Fruit fly (Drosophila melanogaster) whole organism, embryonic: ENCODE measurements around the gene CG14182.

ENCODE experiments used
- B-H2 ChIP-seq: fragments of 200-800 bp; sonication (Bioruptor generic); optimal IDR thresholded peaks from 2 replicates; lab custom pipeline; 2018; ENCODE audit warnings: missing biosample characterization, mild to moderate bottlenecking, missing genetic modification characterization
- CG12219 ChIP-seq: fragments of 200-800 bp; sonication (Bioruptor generic); optimal IDR thresholded peaks from 3 replicates; lab custom pipeline; 2018; ENCODE audit warnings: missing biosample characterization, mild to moderate bottlenecking, missing genetic modification characterization
- CG12659 ChIP-seq: fragments of 200-800 bp; sonication (Bioruptor generic); optimal IDR thresholded peaks from 3 replicates; lab custom pipeline; 2017; ENCODE audit warnings: mild to moderate bottlenecking, missing biosample characterization, missing genetic modification reagents, missing genetic modification characterization
- CG15269 ChIP-seq: fragments of 200-800 bp; sonication (Bioruptor generic); optimal IDR thresholded peaks from 2 replicates; lab custom pipeline; 2018; ENCODE audit warnings: missing biosample characterization, mild to moderate bottlenecking, missing genetic modification characterization, moderate library complexity
- CG1603 ChIP-seq: fragments of 200-800 bp; sonication (Bioruptor generic); optimal IDR thresholded peaks from 2 replicates; lab custom pipeline; 2019; ENCODE audit warnings: missing biosample characterization, mild to moderate bottlenecking, missing genetic modification characterization, moderate library complexity
- CG16779 ChIP-seq: fragments of 200-800 bp; sonication (Bioruptor generic); IDR thresholded peaks from 2 replicates; pipeline ENCODE4 v1.3.6; 2022; ENCODE audit warnings: missing biosample characterization, missing genetic modification characterization
- CG16863 ChIP-seq: fragments of 200-800 bp; sonication (Bioruptor generic); optimal IDR thresholded peaks from 3 replicates; lab custom pipeline; 2016; ENCODE audit warnings: missing biosample characterization, missing genetic modification characterization
- CG17385 ChIP-seq: fragments of 200-800 bp; sonication (Bioruptor generic); optimal IDR thresholded peaks from 3 replicates; lab custom pipeline; 2018; ENCODE audit warnings: missing biosample characterization, mild to moderate bottlenecking, missing genetic modification characterization
- CG2120 ChIP-seq: fragments of 200-800 bp; sonication (Bioruptor generic); optimal IDR thresholded peaks from 3 replicates; lab custom pipeline; 2016; ENCODE audit warnings: missing biosample characterization, missing genetic modification characterization
- CG2678 ChIP-seq: fragments of 200-800 bp; sonication (Bioruptor generic); optimal IDR thresholded peaks from 3 replicates; lab custom pipeline; 2019; ENCODE audit warnings: missing biosample characterization, mild to moderate bottlenecking, missing genetic modification characterization, moderate library complexity
- CG2712 ChIP-seq: fragments of 200-800 bp; optimal IDR thresholded peaks from 3 replicates; lab custom pipeline; 2019; ENCODE audit warnings: missing biosample characterization, mild to moderate bottlenecking, missing genetic modification characterization, moderate library complexity
- CG34376 ChIP-seq: fragments of 200-800 bp; sonication (Bioruptor generic); optimal IDR thresholded peaks from 2 replicates; lab custom pipeline; 2018; ENCODE audit warnings: missing biosample characterization, mild to moderate bottlenecking, missing genetic modification characterization
- CG6683 ChIP-seq: fragments of 200-800 bp; sonication (Bioruptor generic); optimal IDR thresholded peaks from 2 replicates; lab custom pipeline; 2017; ENCODE audit warnings: missing biosample characterization, mild to moderate bottlenecking, missing genetic modification characterization, missing genetic modification reagents
- CG6854 ChIP-seq: fragments of 200-800 bp; sonication (Bioruptor generic); optimal IDR thresholded peaks from 3 replicates; lab custom pipeline; 2017; ENCODE audit warnings: missing biosample characterization, mild to moderate bottlenecking, missing genetic modification characterization
- CG7357 ChIP-seq: fragments of 200-800 bp; sonication (Bioruptor generic); IDR thresholded peaks from 3 replicates; pipeline ENCODE4 v1.3.6; 2022; ENCODE audit warnings: missing biosample characterization, missing genetic modification characterization
- CG7556 ChIP-seq: fragments of 200-800 bp; sonication (Bioruptor generic); optimal IDR thresholded peaks from 2 replicates; lab custom pipeline; 2017; ENCODE audit warnings: missing biosample characterization, mild to moderate bottlenecking, missing genetic modification characterization
- CG7786 ChIP-seq: fragments of 200-800 bp; sonication (Bioruptor generic); optimal IDR thresholded peaks from 2 replicates; lab custom pipeline; 2016; ENCODE audit warnings: missing biosample characterization, missing genetic modification characterization
- CG7839 ChIP-seq: fragments of 200-800 bp; sonication (Bioruptor generic); optimal IDR thresholded peaks from 3 replicates; lab custom pipeline; 2018; ENCODE audit warnings: missing biosample characterization, mild to moderate bottlenecking, missing genetic modification characterization, moderate library complexity
- CG8290 ChIP-seq, 3 experiments: fragments of 200-800 bp; sonication (Bioruptor generic); optimal IDR thresholded peaks; 2 replicates each; lab custom pipeline; 2016 to 2019; ENCODE audit warnings: missing biosample characterization in 3 of 3, missing genetic modification characterization in 3 of 3, mild to moderate bottlenecking in 2 of 3, moderate library complexity in 1 of 3
- CrebB ChIP-seq: fragments of 200-800 bp; sonication (Bioruptor generic); optimal IDR thresholded peaks from 3 replicates; lab custom pipeline; 2018; ENCODE audit warnings: missing biosample characterization, mild to moderate bottlenecking, missing genetic modification characterization
- Dek ChIP-seq: fragments of 200-800 bp; sonication (Bioruptor generic); optimal IDR thresholded peaks from 3 replicates; lab custom pipeline; 2019; ENCODE audit warnings: missing biosample characterization, mild to moderate bottlenecking, missing genetic modification characterization, moderate library complexity
- Dip2 ChIP-seq: fragments of 200-800 bp; sonication (Bioruptor generic); IDR thresholded peaks from 2 replicates; pipeline ENCODE4 v1.3.6; 2022; ENCODE audit warnings: missing biosample characterization, missing genetic modification characterization
- Ets65A ChIP-seq: fragments of 200-800 bp; sonication (Bioruptor generic); peaks from one replicate; lab custom pipeline; 2016; ENCODE audit warnings: missing biosample characterization, missing genetic modification characterization
- Fer1 ChIP-seq: fragments of 200-800 bp; sonication (Bioruptor generic); optimal IDR thresholded peaks from 2 replicates; lab custom pipeline; 2017; ENCODE audit warnings: missing biosample characterization, mild to moderate bottlenecking, missing genetic modification characterization
- Fer3 ChIP-seq: fragments of 200-800 bp; sonication (Bioruptor generic); optimal IDR thresholded peaks from 2 replicates; lab custom pipeline; 2018; ENCODE audit warnings: missing biosample characterization, mild to moderate bottlenecking, missing genetic modification characterization, moderate library complexity
- Hand ChIP-seq: fragments of 200-800 bp; sonication (Bioruptor generic); optimal IDR thresholded peaks from 2 replicates; lab custom pipeline; 2017; ENCODE audit warnings: mild to moderate bottlenecking, missing biosample characterization, missing genetic modification reagents, missing genetic modification characterization
- Hmr ChIP-seq: fragments of 200-800 bp; sonication (Bioruptor generic); optimal IDR thresholded peaks from 3 replicates; lab custom pipeline; 2017; ENCODE audit warnings: mild to moderate bottlenecking, missing biosample characterization, missing genetic modification reagents, missing genetic modification characterization
- Hr51 ChIP-seq, 2 experiments: fragments of 200-800 bp; sonication (Bioruptor generic); optimal IDR thresholded peaks; 2 replicates in 1 of 2; 3 replicates in 1 of 2; lab custom pipeline; 2016 to 2018; ENCODE audit warnings: missing biosample characterization in 2 of 2, missing genetic modification characterization in 2 of 2, mild to moderate bottlenecking in 1 of 2, moderate library complexity in 1 of 2
- Lim3 ChIP-seq: fragments of 200-800 bp; sonication (Bioruptor generic); IDR thresholded peaks from 2 replicates; pipeline ENCODE4 v1.3.6; 2022; ENCODE audit warnings: missing biosample characterization, missing genetic modification characterization
- MBD-R2 ChIP-seq: fragments of 200-800 bp; sonication (Bioruptor generic); IDR thresholded peaks from 2 replicates; pipeline ENCODE4 v1.3.6; 2022; ENCODE audit warnings: missing biosample characterization, missing genetic modification characterization
- Med ChIP-seq: fragments of 200-800 bp; sonication (Bioruptor generic); peaks from one replicate; lab custom pipeline; 2016; ENCODE audit warnings: missing biosample characterization, missing genetic modification characterization, mild to moderate bottlenecking, inconsistent platforms, moderate library complexity
- Meics ChIP-seq: fragments of 200-800 bp; sonication (Bioruptor generic); optimal IDR thresholded peaks from 2 replicates; lab custom pipeline; 2017; ENCODE audit warnings: missing biosample characterization, mild to moderate bottlenecking, missing genetic modification characterization
- NfI ChIP-seq: fragments of 200-800 bp; sonication (Bioruptor generic); optimal IDR thresholded peaks from 3 replicates; lab custom pipeline; 2018; ENCODE audit warnings: missing biosample characterization, mild to moderate bottlenecking, missing genetic modification characterization, moderate library complexity
- PHDP ChIP-seq: fragments of 200-800 bp; sonication (Bioruptor generic); optimal IDR thresholded peaks from 3 replicates; lab custom pipeline; 2018; ENCODE audit warnings: missing biosample characterization, mild to moderate bottlenecking, missing genetic modification characterization, moderate library complexity
- abd-A ChIP-seq: fragments of 200-800 bp; sonication (Bioruptor generic); optimal IDR thresholded peaks from 3 replicates; lab custom pipeline; 2019; ENCODE audit warnings: missing biosample characterization, mild to moderate bottlenecking, missing genetic modification characterization, moderate library complexity
- da ChIP-seq: fragments of 200-800 bp; sonication (Bioruptor generic); optimal IDR thresholded peaks from 2 replicates; lab custom pipeline; 2016; ENCODE audit warnings: missing biosample characterization, missing genetic modification characterization
- dm ChIP-seq: fragments of 200-800 bp; sonication (Bioruptor generic); optimal IDR thresholded peaks from 3 replicates; lab custom pipeline; 2016; ENCODE audit warnings: missing biosample characterization, missing genetic modification characterization
- gem ChIP-seq: fragments of 200-800 bp; sonication (Bioruptor generic); optimal IDR thresholded peaks from 2 replicates; lab custom pipeline; 2019; ENCODE audit warnings: missing biosample characterization, mild to moderate bottlenecking, missing genetic modification characterization, moderate library complexity
- kni ChIP-seq: fragments of 200-800 bp; sonication (Bioruptor generic); optimal IDR thresholded peaks from 3 replicates; lab custom pipeline; 2017; ENCODE audit warnings: mild to moderate bottlenecking, missing biosample characterization, missing genetic modification reagents, missing genetic modification characterization
- lilli ChIP-seq: fragments of 200-800 bp; sonication (Bioruptor generic); optimal IDR thresholded peaks from 3 replicates; lab custom pipeline; 2016; ENCODE audit warnings: missing biosample characterization, missing genetic modification characterization
- odd ChIP-seq: fragments of 200-800 bp; sonication (Bioruptor generic); optimal IDR thresholded peaks from 2 replicates; lab custom pipeline; 2017; ENCODE audit warnings: missing biosample characterization, mild to moderate bottlenecking, missing genetic modification characterization
- pros ChIP-seq: fragments of 200-800 bp; sonication (Bioruptor generic); optimal IDR thresholded peaks from 3 replicates; lab custom pipeline; 2019; ENCODE audit warnings: missing biosample characterization, mild to moderate bottlenecking, missing genetic modification characterization, moderate library complexity
- row ChIP-seq: fragments of 200-800 bp; sonication (Bioruptor generic); IDR thresholded peaks from 3 replicates; pipeline ENCODE4 v1.3.6; 2022; ENCODE audit warnings: missing biosample characterization, missing genetic modification characterization
- schlank ChIP-seq: fragments of 200-800 bp; sonication (Bioruptor generic); optimal IDR thresholded peaks from 2 replicates; lab custom pipeline; 2018; ENCODE audit warnings: missing biosample characterization, mild to moderate bottlenecking, missing genetic modification characterization
- so ChIP-seq: fragments of 200-800 bp; sonication (Bioruptor generic); IDR thresholded peaks from 3 replicates; pipeline ENCODE4 v1.3.6; 2022; ENCODE audit warnings: missing biosample characterization, missing genetic modification characterization
- sug ChIP-seq: fragments of 200-800 bp; optimal IDR thresholded peaks from 2 replicates; lab custom pipeline; 2019; ENCODE audit warnings: missing biosample characterization, mild to moderate bottlenecking, missing genetic modification characterization, moderate library complexity
- tap ChIP-seq: fragments of 200-800 bp; optimal IDR thresholded peaks from 3 replicates; lab custom pipeline; 2019; ENCODE audit warnings: missing biosample characterization, mild to moderate bottlenecking, missing genetic modification characterization, moderate library complexity
- tna ChIP-seq: fragments of 200-800 bp; sonication (Bioruptor generic); IDR thresholded peaks from 2 replicates; pipeline ENCODE4 v1.3.6; 2022; ENCODE audit warnings: missing biosample characterization, missing genetic modification characterization; ENCODE audit not compliant: partially characterized antibody
- unpg ChIP-seq: fragments of 200-800 bp; sonication (Bioruptor generic); optimal IDR thresholded peaks from 3 replicates; lab custom pipeline; 2018; ENCODE audit warnings: missing biosample characterization, mild to moderate bottlenecking, missing genetic modification characterization, moderate library complexity

CG14182 gene

DNA sequence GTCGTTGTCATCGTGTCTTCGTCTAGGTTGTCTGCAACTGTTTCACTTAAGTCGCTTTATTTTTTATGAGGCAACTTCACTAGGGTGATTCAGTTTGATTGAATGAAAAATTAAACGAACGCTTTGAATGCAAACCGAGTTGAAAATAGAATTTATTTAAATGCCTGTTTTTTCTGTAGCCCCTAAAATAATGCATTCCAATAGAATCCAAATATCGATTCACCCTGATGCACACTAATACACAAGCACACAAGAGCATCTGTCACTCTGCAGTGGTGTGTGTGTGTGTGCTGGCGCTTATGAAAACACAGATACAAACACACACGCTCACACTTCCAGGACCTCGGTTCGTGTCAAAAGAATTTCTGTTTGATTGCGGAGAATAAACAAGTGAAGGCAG, 17.8 kb downstream of the CG14182 start (continued):
- TF ChIP-seq schlank (peak; percentile 20), Hr51 (GFP tag; optimal IDR thresholded peaks at IDR 0.05; lab: Kevin White, UChicago) (peak in 1 of 2 experiments; percentile 52), CG34376 (GFP tag; lab: Kevin White, UChicago) (peak; percentile 28), B-H2 (GFP tag; lab: Kevin White, UChicago) (peak; percentile 63), row (GFP tag; lab: Robert Waterston, UW) (peak; percentile 50), CG6683 (no peak), pros (no peak), MBD-R2 (no peak), so (GFP tag; lab: Robert Waterston, UW) (0 out of 3 replicates have a peak, but pooled peaks have one; percentile 9), Meics (GFP tag; lab: Kevin White, UChicago) (peak; percentile 36), CG12659 (GFP tag; lab: Kevin White, UChicago) (peak; percentile 18), Hand (GFP tag; lab: Kevin White, UChicago) (peak; percentile 75), CG7839 (tag; lab: Kevin White, UChicago) (peak; percentile 16), PHDP (tag; lab: Kevin White, UChicago) (peak; percentile 39), kni (no peak), CG16779 (GFP tag; lab: Robert Waterston, UW) (no peak), abd-A (tag; lab: Kevin White, UChicago) (peak; percentile 60), da (no peak), dm (GFP tag; lab: Kevin White, UChicago) (no peak), CrebB (peak; percentile 22), CG2678 (tag; lab: Kevin White, UChicago) (peak; percentile 57), CG6854 (GFP tag; lab: Kevin White, UChicago) (peak; percentile 45), CG8290 (GFP tag; optimal IDR thresholded peaks at IDR 0.05; lab: Kevin White, UChicago) (no peak), CG8290 (tag; optimal IDR thresholded peaks at IDR 0.05; lab: Kevin White, UChicago) (peak in 1 of 2 experiments; percentile 52), CG16863 (GFP tag; lab: Kevin White, UChicago) (no peak), tna (GFP tag; lab: Robert Waterston, UW) (no peak), unpg (GFP tag; lab: Kevin White, UChicago) (peak; percentile 44), lilli (GFP tag; lab: Kevin White, UChicago) (peak; percentile 2), Fer1 (GFP tag; lab: Kevin White, UChicago) (peak; percentile 49), gem (tag; lab: Kevin White, UChicago) (peak; percentile 40), Ets65A (GFP tag; lab: Kevin White, UChicago) (peak; percentile 90), Hmr (GFP tag; lab: Kevin White, UChicago) (peak; percentile 68), CG2120 (GFP tag; lab: Kevin White, UChicago) (peak; percentile 43), CG7556 (GFP tag; lab: Kevin White, UChicago) (peak; percentile 53), Med (peak; percentile 84), CG7357 (GFP tag; lab: Robert Waterston, UW) (no peak), CG17385 (GFP tag; lab: Kevin White, UChicago) (peak; percentile 21), NfI (GFP tag; lab: Kevin White, UChicago) (peak; percentile 50), odd (peak; percentile 5), CG2712 (no peak), Dek (tag; lab: Kevin White, UChicago) (peak; percentile 20), CG7786 (GFP tag; lab: Kevin White, UChicago) (peak; percentile 12), CG15269 (tag; lab: Kevin White, UChicago) (peak; percentile 38), CG1603 (tag; lab: Kevin White, UChicago) (peak; percentile 21), sug (tag; lab: Kevin White, UChicago) (peak; percentile 17), Fer3 (tag; lab: Kevin White, UChicago) (no peak), Lim3 (no peak), CG12219 (GFP tag; lab: Kevin White, UChicago) (peak; percentile 13), Dip2 (GFP tag; lab: Robert Waterston, UW) (no peak), tap (no peak)
